Fruit fly (Drosophila melanogaster) whole organism, adult: ENCODE measurements around the gene CG33333.
"Not testable (repeated sequence)": the region's sequence is repeated elsewhere in the genome, so short reads cannot be mapped to it uniquely, and the experiment has no call there.

Experiments
- CG11617 ChIP-seq: fragments of 200-800 bp; sonication (Bioruptor generic); optimal IDR thresholded peaks from 2 replicates; lab custom pipeline; 2017; ENCODE audit warnings: mild to moderate bottlenecking, missing biosample characterization, missing genetic modification reagents, missing genetic modification characterization
- CG12768 ChIP-seq: fragments of 200-800 bp; sonication (Bioruptor generic); optimal IDR thresholded peaks from 2 replicates; lab custom pipeline; 2017; ENCODE audit warnings: missing biosample characterization, missing genetic modification characterization, mild to moderate bottlenecking, moderate library complexity, missing genetic modification reagents
- CG14711 ChIP-seq: fragments of 200-800 bp; sonication (Bioruptor generic); optimal IDR thresholded peaks from 2 replicates; lab custom pipeline; 2018; ENCODE audit warnings: missing biosample characterization, mild to moderate bottlenecking, missing genetic modification characterization, moderate library complexity
- CG1620 ChIP-seq: fragments of 200-800 bp; sonication (Bioruptor generic); optimal IDR thresholded peaks from 2 replicates; lab custom pipeline; 2016; ENCODE audit warnings: missing biosample characterization, missing genetic modification characterization
- CG33017 ChIP-seq: fragments of 200-800 bp; sonication (Bioruptor generic); optimal IDR thresholded peaks from 2 replicates; lab custom pipeline; 2018; ENCODE audit warnings: missing biosample characterization, mild to moderate bottlenecking, missing genetic modification characterization, moderate library complexity
- CG5204 ChIP-seq: fragments of 200-800 bp; sonication (Bioruptor generic); optimal IDR thresholded peaks from 2 replicates; lab custom pipeline; 2016; ENCODE audit warnings: missing biosample characterization, missing genetic modification characterization
- CG7045 ChIP-seq: fragments of 200-800 bp; sonication (Bioruptor generic); optimal IDR thresholded peaks from 2 replicates; lab custom pipeline; 2017; ENCODE audit warnings: missing biosample characterization, mild to moderate bottlenecking, missing genetic modification characterization
- CG7101 ChIP-seq: fragments of 200-800 bp; sonication (Bioruptor generic); optimal IDR thresholded peaks from 2 replicates; lab custom pipeline; 2018; ENCODE audit warnings: missing biosample characterization, mild to moderate bottlenecking, missing genetic modification characterization, moderate library complexity
- Clk ChIP-seq: fragments of 200-800 bp; sonication (Bioruptor generic); optimal IDR thresholded peaks from 2 replicates; lab custom pipeline; 2017; ENCODE audit warnings: missing biosample characterization, missing genetic modification characterization
- Crg-1 ChIP-seq: fragments of 200-800 bp; sonication (Bioruptor generic); optimal IDR thresholded peaks from 2 replicates; lab custom pipeline; 2016; ENCODE audit warnings: missing biosample characterization, missing genetic modification characterization
- Hr96 ChIP-seq: fragments of 200-800 bp; sonication (Bioruptor generic); optimal IDR thresholded peaks from 2 replicates; lab custom pipeline; 2016; ENCODE audit warnings: missing biosample characterization, missing genetic modification characterization
- Mnt ChIP-seq: fragments of 200-800 bp; sonication (Bioruptor generic); optimal IDR thresholded peaks from 2 replicates; lab custom pipeline; 2016; ENCODE audit warnings: missing biosample characterization, mild to moderate bottlenecking, missing genetic modification characterization
- bab1 ChIP-seq: fragments of 200-800 bp; sonication (Bioruptor generic); optimal IDR thresholded peaks from 3 replicates; lab custom pipeline; 2019; ENCODE audit warnings: missing biosample characterization, mild to moderate bottlenecking, missing genetic modification characterization, moderate library complexity
- cic ChIP-seq: fragments of 200-800 bp; sonication (Bioruptor generic); optimal IDR thresholded peaks from 2 replicates; lab custom pipeline; 2017; ENCODE audit warnings: missing biosample characterization, mild to moderate bottlenecking, missing genetic modification characterization, moderate library complexity
- cnc ChIP-seq, 2 experiments: fragments of >200 bp; optimal IDR thresholded peaks; 2 replicates each; lab custom pipeline; 2017
- kay ChIP-seq: fragments of 200-800 bp; sonication (Bioruptor generic); peaks from one replicate; lab custom pipeline; 2016; ENCODE audit warnings: missing biosample characterization, missing genetic modification characterization, borderline replicate concordance
- ovo ChIP-seq: fragments of 200-800 bp; sonication (Bioruptor generic); optimal IDR thresholded peaks from 2 replicates; lab custom pipeline; 2016; ENCODE audit warnings: missing biosample characterization, missing genetic modification characterization
- pad ChIP-seq: fragments of 200-800 bp; sonication (Bioruptor generic); optimal IDR thresholded peaks from 3 replicates; lab custom pipeline; 2017; ENCODE audit warnings: missing biosample characterization, missing genetic modification characterization, mild to moderate bottlenecking, moderate library complexity, missing genetic modification reagents
- tj ChIP-seq: fragments of 200-800 bp; sonication (Bioruptor generic); optimal IDR thresholded peaks from 3 replicates; lab custom pipeline; 2017; ENCODE audit warnings: missing biosample characterization, mild to moderate bottlenecking, missing genetic modification characterization, moderate library complexity
- toe ChIP-seq: fragments of 200-800 bp; sonication (Bioruptor generic); optimal IDR thresholded peaks from 2 replicates; lab custom pipeline; 2016; ENCODE audit warnings: missing biosample characterization, missing genetic modification characterization

CG33333 gene

DNA sequence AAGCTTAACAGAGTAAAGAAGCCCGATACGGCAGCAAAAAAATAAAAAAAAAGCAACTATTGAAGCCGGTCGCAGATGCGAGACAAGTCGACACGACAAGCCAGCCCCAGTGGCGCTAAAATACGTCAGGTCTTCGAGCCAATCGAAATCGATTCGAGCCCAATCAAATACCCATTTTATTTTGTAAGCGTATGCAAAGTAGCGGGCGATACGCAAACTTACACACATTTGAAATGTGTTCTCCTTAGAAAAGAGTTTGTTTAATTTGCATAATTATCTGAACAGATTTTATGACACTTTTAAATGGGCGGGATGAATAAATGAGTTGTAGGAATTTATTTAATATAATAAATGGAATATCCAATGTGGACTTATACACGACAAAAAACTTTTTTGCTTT lies 30.3 kb downstream of the CG33333 start:
- TF ChIP-seq pad (GFP tag; lab: Kevin White, UChicago) = no peak
- no peak for TF ChIP-seq cic (GFP tag; lab: Kevin White, UChicago)
- TF ChIP-seq Crg-1 = no peak
- no peak for TF ChIP-seq Clk
- TF ChIP-seq CG33017 (tag; lab: Kevin White, UChicago) = no peak
- TF ChIP-seq kay (GFP tag; lab: Kevin White, UChicago) = no peak
- TF ChIP-seq toe (GFP tag; lab: Kevin White, UChicago) = no peak
- TF ChIP-seq CG14711 = no peak
- no peak for TF ChIP-seq Hr96
- TF ChIP-seq CG5204 (GFP tag; lab: Kevin White, UChicago) = no peak
- no peak for TF ChIP-seq cnc (optimal IDR thresholded peaks at IDR 0.05; lab: Kevin White, UChicago)
- TF ChIP-seq CG12768 = no peak
- TF ChIP-seq CG7101 (tag; lab: Kevin White, UChicago) = no peak
- TF ChIP-seq bab1 (GFP tag; lab: Kevin White, UChicago) = no peak

dm6 chr3R:17448758-17449157 lies 31.5 kb downstream of the CG33333 start, which contains the start of gene Eh:
Gene Eh, minus strand, starts transcription at chr3R:17448858.
- no peak for TF ChIP-seq CG14711
- no peak for TF ChIP-seq CG1620 (GFP tag; lab: Kevin White, UChicago)
- no peak for TF ChIP-seq CG12768
- no peak for TF ChIP-seq Hr96
- no peak for TF ChIP-seq CG11617 (GFP tag; lab: Kevin White, UChicago)
- no peak for TF ChIP-seq CG33017 (tag; lab: Kevin White, UChicago)
- TF ChIP-seq toe (GFP tag; lab: Kevin White, UChicago) = no peak
- no peak for TF ChIP-seq ovo (GFP tag; lab: Kevin White, UChicago)
- no peak for TF ChIP-seq Mnt (GFP tag; lab: Kevin White, UChicago)
- TF ChIP-seq CG5204 (GFP tag; lab: Kevin White, UChicago) = no peak
- no peak for TF ChIP-seq kay (GFP tag; lab: Kevin White, UChicago)
- TF ChIP-seq cic (GFP tag; lab: Kevin White, UChicago) = no peak
- no peak for TF ChIP-seq bab1 (GFP tag; lab: Kevin White, UChicago)
- no peak for TF ChIP-seq pad (GFP tag; lab: Kevin White, UChicago)
- no peak for TF ChIP-seq CG7101 (tag; lab: Kevin White, UChicago)
- TF ChIP-seq Clk = no peak
- TF ChIP-seq cnc (optimal IDR thresholded peaks at IDR 0.05; lab: Kevin White, UChicago) = no peak
- TF ChIP-seq Crg-1 = no peak

dm6 chr3R:17449402-17449801 lies 32.1 kb downstream of the CG33333 start:
- TF ChIP-seq kay (GFP tag; lab: Kevin White, UChicago) = no peak
- TF ChIP-seq CG5204 (GFP tag; lab: Kevin White, UChicago) = no peak
- TF ChIP-seq CG33017 (tag; lab: Kevin White, UChicago) = no peak
- no peak for TF ChIP-seq pad (GFP tag; lab: Kevin White, UChicago)
- no peak for TF ChIP-seq bab1 (GFP tag; lab: Kevin White, UChicago)
- no peak for TF ChIP-seq CG7101 (tag; lab: Kevin White, UChicago)
- no peak for TF ChIP-seq ovo (GFP tag; lab: Kevin White, UChicago)
- no peak for TF ChIP-seq CG7045 (GFP tag; lab: Kevin White, UChicago)
- TF ChIP-seq CG14711 = no peak
- TF ChIP-seq CG12768 = no peak
- TF ChIP-seq Crg-1 = no peak
- no peak for TF ChIP-seq CG11617 (GFP tag; lab: Kevin White, UChicago)
- no peak for TF ChIP-seq tj (GFP tag; lab: Kevin White, UChicago)
- TF ChIP-seq toe (GFP tag; lab: Kevin White, UChicago) = no peak
- no peak for TF ChIP-seq cic (GFP tag; lab: Kevin White, UChicago)
- no peak for TF ChIP-seq Clk
- TF ChIP-seq Mnt (GFP tag; lab: Kevin White, UChicago) = no peak
- TF ChIP-seq cnc (optimal IDR thresholded peaks at IDR 0.05; lab: Kevin White, UChicago) = no peak
- no peak for TF ChIP-seq Hr96
- no peak for TF ChIP-seq CG1620 (GFP tag; lab: Kevin White, UChicago)

DNA sequence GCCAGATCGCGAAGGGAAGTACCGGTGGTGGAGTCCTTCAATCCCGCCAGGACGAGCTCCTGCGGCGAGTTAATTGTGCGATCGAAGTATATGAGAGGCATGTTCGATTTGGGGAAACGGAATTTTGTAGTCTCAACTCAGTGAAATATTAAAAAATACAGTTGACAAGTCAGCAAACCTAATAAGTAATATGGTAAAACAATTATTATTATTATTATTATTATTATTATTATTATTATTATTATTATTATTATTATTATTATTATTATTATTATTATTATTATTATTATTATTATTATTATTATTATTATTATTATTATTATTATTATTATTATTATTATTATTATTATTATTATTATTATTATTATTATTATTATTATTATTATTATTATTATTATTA lies 39.4 kb downstream of the CG33333 start, which contains the start of gene CG14330:
CG14330 (minus strand) TSS at position 101 of the 400 bp plus-strand sequence.
- TF ChIP-seq pad, ovo, bab1 (GFP tag; lab: Kevin White, UChicago): not testable (repeated sequence)
